Worm (Caenorhabditis elegans) whole organism, early embryonic: ENCODE results near the gene F07G11.2.

ENCODE experiments used
- B0310.2 ChIP-seq: sonication (generic microtip); optimal IDR thresholded peaks from 2 replicates; lab custom pipeline; 2016; ENCODE audit warnings: mild to moderate bottlenecking, missing genetic modification characterization, missing compliant biosample characterization
- F13C5.2 ChIP-seq: sonication (generic microtip); optimal IDR thresholded peaks from 2 replicates; lab custom pipeline; 2017; ENCODE audit warnings: mild to moderate bottlenecking, missing genetic modification characterization, inconsistent platforms, missing compliant biosample characterization
- aly-1 ChIP-seq: sonication (generic microtip); optimal IDR thresholded peaks from 2 replicates; lab custom pipeline; 2016; ENCODE audit warnings: missing genetic modification characterization, missing compliant biosample characterization
- ama-1 ChIP-seq: fragments of 150-350 bp; optimal IDR thresholded peaks from 2 replicates; lab custom pipeline; 2014
- ceh-13 ChIP-seq: fragments of 200-800 bp; sonication (Bioruptor generic); optimal IDR thresholded peaks from 2 replicates; lab custom pipeline; 2018; ENCODE audit warnings: mild to moderate bottlenecking, missing genetic modification characterization, missing compliant biosample characterization
- ceh-36 ChIP-seq: sonication (generic microtip); optimal IDR thresholded peaks from 2 replicates; lab custom pipeline; 2016; ENCODE audit warnings: missing genetic modification characterization, inconsistent platforms, missing compliant biosample characterization
- ets-7 ChIP-seq: sonication (generic microtip); optimal IDR thresholded peaks from 2 replicates; lab custom pipeline; 2016; ENCODE audit warnings: missing genotype, missing genetic modification characterization, missing compliant biosample characterization
- flt-1 ChIP-seq: fragments of 200-800 bp; sonication (Bioruptor generic); IDR thresholded peaks from 2 replicates; pipeline ENCODE4 v1.3.6; 2022; ENCODE audit warnings: missing genetic modification characterization, missing compliant biosample characterization
- hmbx-1 ChIP-seq: sonication (generic microtip); optimal IDR thresholded peaks from 2 replicates; lab custom pipeline; 2016; ENCODE audit warnings: mild to moderate bottlenecking, missing genetic modification characterization, missing compliant biosample characterization
- hmg-4 ChIP-seq: fragments of 200-800 bp; sonication (Bioruptor generic); optimal IDR thresholded peaks from 2 replicates; lab custom pipeline; 2018; ENCODE audit warnings: mild to moderate bottlenecking, missing genetic modification characterization, missing compliant biosample characterization
- hnd-1 ChIP-seq: sonication (generic microtip); optimal IDR thresholded peaks from 2 replicates; lab custom pipeline; 2016; ENCODE audit warnings: missing genetic modification characterization, missing compliant biosample characterization

DNA sequence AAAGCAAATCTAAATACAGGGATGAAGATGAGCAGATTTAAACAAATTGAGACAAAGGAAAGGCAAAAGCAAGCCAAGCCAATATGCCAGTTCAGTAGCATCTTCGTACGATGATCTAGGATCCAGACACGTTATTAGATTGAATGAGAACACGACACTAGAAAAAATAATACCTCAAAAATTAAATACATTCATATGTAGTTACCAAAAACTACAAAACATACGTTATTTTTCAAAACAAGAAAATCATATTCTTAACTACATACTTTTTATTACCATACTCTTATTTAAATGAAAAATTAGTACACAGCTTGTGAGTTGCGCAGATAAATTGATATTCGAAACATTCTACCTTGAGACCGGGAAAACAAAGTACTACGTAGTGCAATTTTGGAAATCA lies 8.6 kb downstream of the F07G11.2 start, which contains the start of gene srx-6:
- TF ChIP-seq ets-7 (tag; lab: Kevin White, UChicago) (no peak), aly-1 (tag; lab: Kevin White, UChicago) (no peak), flt-1 (GFP tag; lab: Robert Waterston, UW) (no peak), hmg-4 (GFP tag; lab: Kevin White, UChicago) (no peak), F13C5.2 (tag; lab: Kevin White, UChicago) (no peak), ama-1 (lab: Kevin White, UChicago) (no peak), ceh-13 (no peak), B0310.2 (no peak), hnd-1 (tag; lab: Kevin White, UChicago) (no peak), ceh-36 (tag; lab: Kevin White, UChicago) (no peak), hmbx-1 (tag; lab: Kevin White, UChicago) (no peak)
